Worm (Caenorhabditis elegans): ENCODE results near the gene lips-11.

- TF ChIP-seq jun-1 (tag; optimal IDR thresholded peaks at IDR 0.05) (no peak), ztf-11 (tag; optimal IDR thresholded peaks at IDR 0.05) (no peak), sdz-12 (GFP tag; optimal IDR thresholded peaks at IDR 0.05) (no peak), nhr-25 (tag; optimal IDR thresholded peaks at IDR 0.05; ENCODE audit: borderline replicate concordance, insufficient read depth) (no peak)
Observed at ce11 chrII:1149390-1149789, 38.6 kb upstream of the lips-11 start.
